Worm (Caenorhabditis elegans): ENCODE results near the gene ipp-5.

Gene ipp-5

DNA sequence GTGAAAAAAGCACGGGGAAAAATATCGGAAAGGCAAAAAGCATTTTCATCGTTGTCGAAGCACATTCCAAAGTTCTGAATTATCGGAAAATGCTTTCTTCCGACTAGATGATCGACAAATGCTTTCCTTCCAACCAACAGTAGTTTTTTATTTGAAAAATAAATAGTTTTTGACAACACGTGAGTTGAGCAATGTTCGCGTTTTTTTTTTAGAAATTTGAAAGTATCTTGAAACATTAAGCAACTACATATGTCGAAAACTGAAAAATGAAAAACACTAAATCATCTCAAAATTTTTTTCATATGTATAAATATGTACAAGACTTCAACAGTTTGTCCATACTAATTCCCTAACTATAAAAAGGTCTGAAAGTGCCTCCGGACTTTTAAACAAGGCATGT, 8.3 kb downstream of the ipp-5 start, which contains the start of gene hsp-25:
hsp-25 (minus strand) TSS at position 101 of the 400 bp plus-strand sequence.
- no peak for TF ChIP-seq Y56A3A.18 (GFP tag; IDR thresholded peaks at IDR 0.05)

DNA sequence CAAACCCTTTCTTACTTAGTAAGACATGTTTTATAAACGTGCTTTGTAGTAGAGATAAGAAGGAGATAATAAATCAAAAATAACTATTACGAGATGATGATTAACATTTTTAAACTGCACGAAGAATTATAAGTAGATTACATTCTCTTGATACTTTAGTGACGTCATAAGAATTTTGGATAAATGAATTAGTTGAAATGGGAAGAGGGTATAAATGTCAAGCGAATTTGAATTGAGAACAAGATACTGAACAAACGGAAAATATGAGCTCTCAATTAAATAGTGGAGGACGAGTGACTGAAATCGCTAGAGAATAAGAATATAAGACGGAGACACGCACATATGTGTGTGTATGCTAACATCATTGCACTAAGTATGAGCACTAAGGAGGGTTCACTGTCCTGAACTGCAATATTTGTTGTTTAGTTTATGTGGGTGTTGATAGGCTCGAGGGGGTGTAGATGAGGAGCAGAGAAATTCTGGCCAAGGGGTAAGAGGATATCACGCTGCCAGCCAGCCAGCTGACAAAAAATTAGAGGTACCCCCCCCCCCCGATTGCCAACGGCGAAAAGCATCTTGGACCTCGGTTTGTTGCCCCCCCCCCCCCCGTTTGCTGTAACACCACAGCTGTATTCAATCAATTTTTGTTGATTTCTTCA, 9.3 kb downstream of the ipp-5 start:
- TF ChIP-seq F52B5.7 (tag; optimal IDR thresholded peaks at IDR 0.05) (no peak), lag-1 (GFP tag; IDR thresholded peaks at IDR 0.05) (no peak), ztf-3 (GFP tag; optimal IDR thresholded peaks at IDR 0.05) (no peak), madf-10 (tag; optimal IDR thresholded peaks at IDR 0.05) (no peak), hmg-1.2 (GFP tag; IDR thresholded peaks at IDR 0.05) (no peak), rec-8 (tag; optimal IDR thresholded peaks at IDR 0.05) (no peak), xnd-1 (tag; optimal IDR thresholded peaks at IDR 0.05) (no peak), gei-17 (GFP tag; optimal IDR thresholded peaks at IDR 0.05) (no peak), attf-6 (GFP tag; IDR thresholded peaks at IDR 0.05) (no peak), cebp-1 (GFP tag; IDR thresholded peaks at IDR 0.05) (no peak), cebp-1 (tag; optimal IDR thresholded peaks at IDR 0.05) (peak; percentile 25), lin-26 (GFP tag; IDR thresholded peaks at IDR 0.05) (no peak), lin-40 (tag; optimal IDR thresholded peaks at IDR 0.05) (no peak), ZK185.1 (tag; optimal IDR thresholded peaks at IDR 0.05; ENCODE audit: poor library complexity, severe bottlenecking) (no peak), Y95B8A.8 (GFP tag; IDR thresholded peaks at IDR 0.05) (no peak), nfya-1 (tag; optimal IDR thresholded peaks at IDR 0.05; ENCODE audit: borderline replicate concordance, insufficient read depth) (no peak), B0336.3 (GFP tag; IDR thresholded peaks at IDR 0.05) (0 out of 2 replicates have a peak, but pooled peaks have one; percentile 35), F39B2.1 (GFP tag; IDR thresholded peaks at IDR 0.05) (no peak), lin-54 (GFP tag; optimal IDR thresholded peaks at IDR 0.05) (no peak), attf-5 (GFP tag; optimal IDR thresholded peaks at IDR 0.05) (peak; percentile 20), snpc-1.1 (tag; optimal IDR thresholded peaks at IDR 0.05; ENCODE audit: insufficient read depth) (no peak), nhr-120 (GFP tag; IDR thresholded peaks at IDR 0.05) (no peak), cebp-2 (GFP tag; IDR thresholded peaks at IDR 0.05) (no peak), mxl-1 (tag; optimal IDR thresholded peaks at IDR 0.05) (no peak), egrh-3 (GFP tag; IDR thresholded peaks at IDR 0.05) (no peak), let-526 (GFP tag; IDR thresholded peaks at IDR 0.05) (no peak), nfyb-1 (GFP tag; IDR thresholded peaks at IDR 0.05) (peak; percentile 56; the same call in 1 of the 2 replicates), zfh-2 (GFP tag; conservative IDR thresholded peaks at IDR 0.05) (peak; percentile 89), snpc-3.4 (tag; optimal IDR thresholded peaks at IDR 0.05) (no peak), nhr-90 (tag; optimal IDR thresholded peaks at IDR 0.05) (no peak), mel-28 (tag; optimal IDR thresholded peaks at IDR 0.05; ENCODE audit: borderline replicate concordance) (no peak), nfya-2 (GFP tag; IDR thresholded peaks at IDR 0.05) (no peak), ceh-100 (GFP tag; IDR thresholded peaks at IDR 0.05) (no peak), ceh-58 (GFP tag; IDR thresholded peaks at IDR 0.05) (no peak), zim-3 (tag; optimal IDR thresholded peaks at IDR 0.05) (no peak)

ce11 chrX:6041094-6041441, 9.8 kb downstream of the ipp-5 start:
- TF ChIP-seq F37B4.10 (GFP tag; IDR thresholded peaks at IDR 0.05) (no peak), madf-3 (GFP tag; IDR thresholded peaks at IDR 0.05) (0 out of 2 replicates have a peak, but pooled peaks have one; percentile 15)

All from whole organism, young adult.